Worm (Caenorhabditis elegans): ENCODE measurements around the gene K02E11.7.

The K02E11.7 gene

ce11 chrV:14240694-14241201, 13.4 kb downstream of the K02E11.7 start, which contains the start of gene K02E11.10:
Gene K02E11.10, minus strand, starts transcription at chrV:14241151.
- TF ChIP-seq nhr-23 (tag; optimal IDR thresholded peaks at IDR 0.05) (no peak), Y55F3AM.14 (GFP tag; optimal IDR thresholded peaks at IDR 0.05) (peak; percentile 2)

- TF ChIP-seq mab-5 (tag; optimal IDR thresholded peaks at IDR 0.05) (no peak), mdl-1 (tag; optimal IDR thresholded peaks at IDR 0.05) (no peak), lin-13 (GFP tag; optimal IDR thresholded peaks at IDR 0.05) (no peak), elt-1 (tag; optimal IDR thresholded peaks at IDR 0.05) (no peak), nhr-12 (tag; optimal IDR thresholded peaks at IDR 0.05) (no peak), unc-39 (tag; optimal IDR thresholded peaks at IDR 0.05) (no peak), sma-9 (GFP tag; optimal IDR thresholded peaks at IDR 0.05) (no peak), sma-9 (tag; optimal IDR thresholded peaks at IDR 0.05) (no peak), blmp-1 (tag; optimal IDR thresholded peaks at IDR 0.05; ENCODE audit: insufficient read depth) (no peak), snpc-4 (tag; optimal IDR thresholded peaks at IDR 0.05) (no peak), mbf-1 (tag; optimal IDR thresholded peaks at IDR 0.05) (no peak)
Observed at ce11 chrV:14235942-14236341, 18.2 kb downstream of the K02E11.7 start, which contains the start of gene ent-3. Gene ent-3, minus strand, starts transcription at chrV:14236042.

- TF ChIP-seq ztf-4 (tag; optimal IDR thresholded peaks at IDR 0.05) (no peak), fos-1 (tag; optimal IDR thresholded peaks at IDR 0.05) (peak; percentile 4)
Observed at ce11 chrV:14231656-14232055, 22.5 kb downstream of the K02E11.7 start.

- no peak for TF ChIP-seq ztf-11 (tag; optimal IDR thresholded peaks at IDR 0.05)
- no peak for TF ChIP-seq zag-1 (tag; optimal IDR thresholded peaks at IDR 0.05)
- no peak for TF ChIP-seq aly-2 (tag; optimal IDR thresholded peaks at IDR 0.05)
- no peak for TF ChIP-seq sem-4 (tag; optimal IDR thresholded peaks at IDR 0.05)
- no peak for TF ChIP-seq dmd-4 (tag; optimal IDR thresholded peaks at IDR 0.05)
- TF ChIP-seq egl-27 (tag; optimal IDR thresholded peaks at IDR 0.05): no peak
Observed at ce11 chrV:14230788-14231583, 23.1 kb downstream of the K02E11.7 start.

- TF ChIP-seq ama-1 (optimal IDR thresholded peaks at IDR 0.05) (no peak), zag-1 (tag; optimal IDR thresholded peaks at IDR 0.05) (no peak), nhr-12 (tag; optimal IDR thresholded peaks at IDR 0.05) (no peak), F13H6.1 (tag; optimal IDR thresholded peaks at IDR 0.05) (no peak), ztf-11 (tag; optimal IDR thresholded peaks at IDR 0.05) (no peak), nhr-25 (tag; optimal IDR thresholded peaks at IDR 0.05) (no peak), peb-1 (tag; optimal IDR thresholded peaks at IDR 0.05) (no peak), alr-1 (tag; optimal IDR thresholded peaks at IDR 0.05) (no peak), unc-55 (GFP tag; optimal IDR thresholded peaks at IDR 0.05) (no peak), nhr-129 (tag; optimal IDR thresholded peaks at IDR 0.05) (no peak), nhr-10 (tag; optimal IDR thresholded peaks at IDR 0.05) (no peak), lin-11 (tag; optimal IDR thresholded peaks at IDR 0.05) (no peak), blmp-1 (tag; optimal IDR thresholded peaks at IDR 0.05; ENCODE audit: insufficient read depth) (no peak), nhr-11 (tag; optimal IDR thresholded peaks at IDR 0.05) (no peak), mbf-1 (tag; optimal IDR thresholded peaks at IDR 0.05) (no peak), gmeb-1 (tag; optimal IDR thresholded peaks at IDR 0.05) (no peak), skn-1 (tag; optimal IDR thresholded peaks at IDR 0.05) (no peak), crh-2 (tag; optimal IDR thresholded peaks at IDR 0.05) (no peak)
Observed at ce11 chrV:14226373-14226772, 27.7 kb downstream of the K02E11.7 start, which contains the start of gene nep-21. Gene nep-21, minus strand, starts transcription at chrV:14226473.

ce11 chrV:14223141-14223540, 31.0 kb downstream of the K02E11.7 start:
- no peak for TF ChIP-seq ama-1 (optimal IDR thresholded peaks at IDR 0.05)
- TF ChIP-seq unc-39 (tag; optimal IDR thresholded peaks at IDR 0.05): no peak
- TF ChIP-seq lin-11 (tag; optimal IDR thresholded peaks at IDR 0.05): no peak
- TF ChIP-seq gmeb-1 (tag; optimal IDR thresholded peaks at IDR 0.05): no peak

Measured in whole organism, L2 larva.